In the genomic region with DNA sequence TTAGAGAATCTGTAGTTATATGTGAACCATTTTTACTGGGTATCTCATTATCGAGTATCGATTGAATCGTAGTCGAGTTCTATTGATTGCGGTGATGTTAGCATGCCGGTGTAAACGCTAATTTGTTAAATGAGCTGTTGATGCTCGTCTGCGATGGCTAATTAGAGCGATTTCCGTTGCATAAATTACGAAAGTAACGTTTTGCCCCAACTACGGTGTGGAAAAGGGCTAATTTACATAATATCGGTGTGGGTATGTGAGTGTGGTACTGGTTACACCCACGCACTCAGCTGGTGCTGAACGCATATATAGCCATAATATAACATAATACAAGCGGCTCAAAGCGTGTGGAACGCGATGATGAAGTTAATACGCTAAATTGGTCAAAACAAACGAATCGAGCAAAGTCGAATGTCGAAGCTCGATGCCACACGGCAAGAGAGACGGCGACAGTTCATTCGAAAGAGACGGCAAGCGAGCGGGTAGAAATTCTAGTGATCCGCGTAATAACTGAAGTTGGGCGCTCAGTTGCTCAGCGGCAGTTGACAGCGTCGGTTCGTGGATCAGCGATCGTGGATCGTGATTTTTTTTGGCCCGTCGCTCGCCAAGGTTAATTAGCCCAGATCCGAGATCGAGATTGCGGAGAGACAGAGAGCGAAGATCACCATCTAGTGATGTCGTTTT, we compare ENCODE assay signal across 1 fruit fly cellular context.
TF ChIP-seq lines count a peak whose summit lies in the region.

A gene (plus strand): TSS at position 525 of the 684 bp plus-strand sequence.

TF ChIP-seq in whole organism, embryonic, 481 proteins besides CTCF, POLR2A, EP300 and RAD21 (continued from another document):
- TF ChIP-seq grn (GFP tag; optimal IDR thresholded peaks at IDR 0.05; lab: Kevin White, UChicago) (peak; percentile 71), cg (GFP tag; optimal IDR thresholded peaks at IDR 0.05; lab: Kevin White, UChicago) (peak; percentile 35), ase (GFP tag; IDR thresholded peaks at IDR 0.05; lab: Robert Waterston, UW) (no peak), CG11093 (GFP tag; IDR thresholded peaks at IDR 0.05; lab: Robert Waterston, UW) (no peak), ato (GFP tag; IDR thresholded peaks at IDR 0.05; lab: Robert Waterston, UW; ENCODE audit: partially characterized antibody) (no peak), CG10543 (GFP tag; optimal IDR thresholded peaks at IDR 0.05; lab: Kevin White, UChicago) (peak; percentile 60), Awh (GFP tag; IDR thresholded peaks at IDR 0.05; lab: Robert Waterston, UW) (peak; percentile 78), rib (GFP tag; IDR thresholded peaks at IDR 0.05; lab: Robert Waterston, UW) (peak; percentile 54; the same call in 1 of the 2 replicates), lab (GFP tag; optimal IDR thresholded peaks at IDR 0.05; lab: Kevin White, UChicago) (no peak), sd (tag; optimal IDR thresholded peaks at IDR 0.05; lab: Kevin White, UChicago) (peak; percentile 45), CG10431 (GFP tag; optimal IDR thresholded peaks at IDR 0.05; lab: Kevin White, UChicago) (no peak), usp (GFP tag; optimal IDR thresholded peaks at IDR 0.05; lab: Kevin White, UChicago) (no peak), CG18262 (tag; optimal IDR thresholded peaks at IDR 0.05; lab: Kevin White, UChicago) (no peak), Pdp1 (GFP tag; optimal IDR thresholded peaks at IDR 0.05; lab: Kevin White, UChicago) (peak in 1 of 2 experiments; percentile 22), B-H2 (GFP tag; optimal IDR thresholded peaks at IDR 0.05; lab: Kevin White, UChicago) (peak; percentile 65), CG9437 (GFP tag; optimal IDR thresholded peaks at IDR 0.05; lab: Kevin White, UChicago) (no peak), sr (GFP tag; IDR thresholded peaks at IDR 0.05; lab: Robert Waterston, UW) (0 out of 3 replicates have a peak, but pooled peaks have one; percentile 27), Hmx (GFP tag; optimal IDR thresholded peaks at IDR 0.05; lab: Kevin White, UChicago) (no peak), CG13287 (GFP tag; IDR thresholded peaks at IDR 0.05; lab: Robert Waterston, UW; ENCODE audit: partially characterized antibody) (peak; percentile 27; the same call in 1 of the 2 replicates), zfh2 (GFP tag; optimal IDR thresholded peaks at IDR 0.05; lab: Kevin White, UChicago) (no peak), bbx (GFP tag; IDR thresholded peaks at IDR 0.05; lab: Robert Waterston, UW; ENCODE audit: partially characterized antibody) (no peak), Bteb2 (GFP tag; optimal IDR thresholded peaks at IDR 0.05; lab: Kevin White, UChicago) (no peak), CG2712 (tag; optimal IDR thresholded peaks at IDR 0.05; lab: Kevin White, UChicago) (no peak), Dbx (GFP tag; IDR thresholded peaks at IDR 0.05; lab: Robert Waterston, UW) (peak; percentile 44; the same call in 1 of the 3 replicates), BtbVII (GFP tag; optimal IDR thresholded peaks at IDR 0.05; lab: Kevin White, UChicago) (no peak), vvl (GFP tag; IDR thresholded peaks at IDR 0.05; lab: Robert Waterston, UW) (peak; percentile 84), oc (tag; optimal IDR thresholded peaks at IDR 0.05; lab: Kevin White, UChicago) (peak; percentile 18), CG8290 (GFP tag; optimal IDR thresholded peaks at IDR 0.05; lab: Kevin White, UChicago) (no peak), CG8290 (tag; optimal IDR thresholded peaks at IDR 0.05; lab: Kevin White, UChicago) (peak in 1 of 2 experiments; percentile 19), CG2120 (GFP tag; optimal IDR thresholded peaks at IDR 0.05; lab: Kevin White, UChicago) (no peak), Ada2b (GFP tag; IDR thresholded peaks at IDR 0.05; lab: Robert Waterston, UW) (no peak), zf30C (GFP tag; optimal IDR thresholded peaks at IDR 0.05; lab: Kevin White, UChicago) (no peak), HLH54F (GFP tag; optimal IDR thresholded peaks at IDR 0.05; lab: Kevin White, UChicago) (no peak), CG9932 (GFP tag; IDR thresholded peaks at IDR 0.05; lab: Robert Waterston, UW) (no peak; the same call in 1 of the 2 replicates), CG15269 (tag; optimal IDR thresholded peaks at IDR 0.05; lab: Kevin White, UChicago) (peak; percentile 51), CG16863 (GFP tag; optimal IDR thresholded peaks at IDR 0.05; lab: Kevin White, UChicago) (no peak), CG10321 (GFP tag; IDR thresholded peaks at IDR 0.05; lab: Robert Waterston, UW) (peak; percentile 89), Trl (optimal IDR thresholded peaks at IDR 0.05; lab: Kevin White, UChicago) (peak in 1 of 2 experiments; percentile 11), Trl (GFP tag; optimal IDR thresholded peaks at IDR 0.05; lab: Kevin White, UChicago) (no peak), Vsx1 (GFP tag; optimal IDR thresholded peaks at IDR 0.05; lab: Kevin White, UChicago) (peak; percentile 68), CG13894 (tag; optimal IDR thresholded peaks at IDR 0.05; lab: Kevin White, UChicago) (peak; percentile 85), CG30020 (tag; optimal IDR thresholded peaks at IDR 0.05; lab: Kevin White, UChicago) (no peak), CG8765 (GFP tag; IDR thresholded peaks at IDR 0.05; lab: Robert Waterston, UW) (no peak), chinmo (GFP tag; IDR thresholded peaks at IDR 0.05; lab: Robert Waterston, UW; ENCODE audit: partially characterized antibody) (peak; percentile 93; the same call in 3 of the 4 replicates), Hr51 (GFP tag; optimal IDR thresholded peaks at IDR 0.05; lab: Kevin White, UChicago) (no peak), CG6175 (GFP tag; IDR thresholded peaks at IDR 0.05; lab: Robert Waterston, UW) (peak; percentile 73; the same call in 2 of the 3 replicates), sob (GFP tag; IDR thresholded peaks at IDR 0.05; lab: Robert Waterston, UW) (peak; percentile 10; the same call in 1 of the 2 replicates), CG6272 (GFP tag; IDR thresholded peaks at IDR 0.05; lab: Robert Waterston, UW) (no peak), abd-A (tag; optimal IDR thresholded peaks at IDR 0.05; lab: Kevin White, UChicago) (peak; percentile 81), CG1832 (GFP tag; optimal IDR thresholded peaks at IDR 0.05; lab: Kevin White, UChicago) (peak; percentile 57), Jarid2 (GFP tag; optimal IDR thresholded peaks at IDR 0.05; lab: Kevin White, UChicago) (peak; percentile 27), CG8359 (GFP tag; optimal IDR thresholded peaks at IDR 0.05; lab: Kevin White, UChicago; ENCODE audit: borderline replicate concordance) (no peak)
